Fruit fly (Drosophila melanogaster) whole organism, pupa: ENCODE data around the gene CG42556.

Experiments used
- CG12605 ChIP-seq: fragments of 200-800 bp; sonication (Bioruptor generic); IDR thresholded peaks from 2 replicates; pipeline ENCODE4 v1.3.6; 2022; ENCODE audit warnings: missing biosample characterization, missing genetic modification characterization
- CG15710 ChIP-seq: fragments of 200-800 bp; sonication (Bioruptor generic); optimal IDR thresholded peaks from 2 replicates; lab custom pipeline; 2018; ENCODE audit warnings: missing biosample characterization, mild to moderate bottlenecking, missing genetic modification characterization, moderate library complexity
- CG17806 ChIP-seq: fragments of 200-800 bp; sonication (Bioruptor generic); optimal IDR thresholded peaks from 2 replicates; lab custom pipeline; 2018; ENCODE audit warnings: missing biosample characterization, mild to moderate bottlenecking, missing genetic modification characterization, moderate library complexity
- CG32121 ChIP-seq: fragments of 200-800 bp; sonication (Bioruptor generic); IDR thresholded peaks from 2 replicates; pipeline ENCODE4 v1.3.6; 2022; ENCODE audit warnings: missing biosample characterization, missing genetic modification characterization
- CG34367 ChIP-seq: fragments of 200-800 bp; sonication (Bioruptor generic); optimal IDR thresholded peaks from 2 replicates; lab custom pipeline; 2018; ENCODE audit warnings: missing biosample characterization, mild to moderate bottlenecking, missing genetic modification characterization
- CG4496 ChIP-seq: fragments of 200-800 bp; sonication (Bioruptor generic); IDR thresholded peaks from 3 replicates; pipeline ENCODE4 v1.3.6; 2022; ENCODE audit warnings: missing biosample characterization, missing genetic modification characterization
- CG8301 ChIP-seq: fragments of 200-800 bp; sonication (Bioruptor generic); optimal IDR thresholded peaks from 2 replicates; lab custom pipeline; 2018; ENCODE audit warnings: missing biosample characterization, mild to moderate bottlenecking, missing genetic modification characterization
- CG9948 ChIP-seq: fragments of 200-800 bp; sonication (Bioruptor generic); optimal IDR thresholded peaks from 2 replicates; lab custom pipeline; 2018; ENCODE audit warnings: missing biosample characterization, mild to moderate bottlenecking, missing genetic modification characterization, moderate library complexity
- D1 ChIP-seq: fragments of 200-800 bp; sonication (Bioruptor generic); optimal IDR thresholded peaks from 2 replicates; lab custom pipeline; 2018; ENCODE audit warnings: missing biosample characterization, mild to moderate bottlenecking, missing genetic modification characterization, moderate library complexity
- Pif1B ChIP-seq: fragments of 200-800 bp; sonication (Bioruptor generic); optimal IDR thresholded peaks from 3 replicates; lab custom pipeline; 2016; ENCODE audit warnings: missing biosample characterization, missing genetic modification characterization
- Snoo ChIP-seq: fragments of 200-800 bp; sonication (Bioruptor generic); optimal IDR thresholded peaks from 3 replicates; lab custom pipeline; 2017; ENCODE audit warnings: missing biosample characterization, mild to moderate bottlenecking, missing genetic modification characterization, inconsistent platforms
- rn ChIP-seq: fragments of 200-800 bp; sonication (Bioruptor generic); IDR thresholded peaks from 2 replicates; pipeline ENCODE4 v1.3.6; 2022; ENCODE audit warnings: missing biosample characterization, missing genetic modification characterization

dm6 chr2L:16887660-16888573 is 1.8 kb upstream of the CG42556 start, which contains the start of the genes osi and tweek:
- TF ChIP-seq rn (GFP tag; lab: Robert Waterston, UW) = no peak
- no peak for TF ChIP-seq D1 (tag; lab: Kevin White, UChicago)
- TF ChIP-seq CG9948 (tag; lab: Kevin White, UChicago) = no peak
- TF ChIP-seq Snoo (tag; lab: Kevin White, UChicago) = no peak
- peak; percentile 9 for TF ChIP-seq CG34367
- TF ChIP-seq CG12605 (GFP tag; lab: Robert Waterston, UW) = no peak
- TF ChIP-seq CG8301 (tag; lab: Kevin White, UChicago) = no peak
- TF ChIP-seq CG15710 = peak; percentile 53
- peak; percentile 45; the same call in 2 of the 3 replicates for TF ChIP-seq CG4496
- peak; percentile 27 for TF ChIP-seq Pif1B
- TF ChIP-seq CG17806 (tag; lab: Kevin White, UChicago) = no peak
- TF ChIP-seq CG32121 (GFP tag; lab: Robert Waterston, UW) = no peak
